Fruit fly (Drosophila melanogaster) whole organism, embryonic: Measurements from ENCODE around the gene Vps29.

Experiments used
- Abd-B ChIP-seq: fragments of 200-800 bp; sonication (Bioruptor generic); optimal IDR thresholded peaks from 2 replicates; lab custom pipeline; 2018; ENCODE audit warnings: missing biosample characterization, mild to moderate bottlenecking, missing genetic modification characterization, moderate library complexity
- Adf1 ChIP-seq: fragments of 200-800 bp; sonication (Bioruptor generic); IDR thresholded peaks from 2 replicates; pipeline ENCODE4 v1.3.6; 2022; ENCODE audit warnings: missing biosample characterization, missing genetic modification characterization
- Awh ChIP-seq: fragments of 200-800 bp; sonication (Bioruptor generic); IDR thresholded peaks from 2 replicates; pipeline ENCODE4, ENCODE4 v1.3.6; 2022; ENCODE audit warnings: missing biosample characterization, missing genetic modification characterization
- B-H1 ChIP-seq: fragments of 200-800 bp; sonication (Bioruptor generic); IDR thresholded peaks from 3 replicates; pipeline ENCODE4 v1.3.6; 2022; ENCODE audit warnings: missing biosample characterization, missing genetic modification characterization
- BEAF-32 ChIP-seq: fragments of 200-800 bp; sonication (Bioruptor generic); optimal IDR thresholded peaks from 3 replicates; lab custom pipeline; 2017; ENCODE audit warnings: missing biosample characterization, missing genetic modification characterization, mild to moderate bottlenecking, moderate library complexity, missing genetic modification reagents
- Bgb ChIP-seq: fragments of 200-800 bp; sonication (Bioruptor generic); IDR thresholded peaks from 2 replicates; pipeline ENCODE4 v1.3.6; 2022; ENCODE audit warnings: missing biosample characterization, missing genetic modification characterization; ENCODE audit not compliant: partially characterized antibody
- CG10209 ChIP-seq: fragments of 200-800 bp; sonication (Bioruptor generic); optimal IDR thresholded peaks from 3 replicates; lab custom pipeline; 2017; ENCODE audit warnings: missing biosample characterization, mild to moderate bottlenecking, missing genetic modification characterization, missing genetic modification reagents
- CG10654 ChIP-seq: fragments of 200-800 bp; sonication (Bioruptor generic); optimal IDR thresholded peaks from 2 replicates; lab custom pipeline; 2016; ENCODE audit warnings: missing biosample characterization, missing genetic modification characterization
- CG10979 ChIP-seq: fragments of 200-800 bp; sonication (Bioruptor generic); optimal IDR thresholded peaks from 2 replicates; lab custom pipeline; 2018; ENCODE audit warnings: missing biosample characterization, mild to moderate bottlenecking, missing genetic modification characterization, moderate library complexity
- CG13894 ChIP-seq: fragments of 200-800 bp; sonication (Bioruptor generic); optimal IDR thresholded peaks from 3 replicates; lab custom pipeline; 2018; ENCODE audit warnings: missing biosample characterization, mild to moderate bottlenecking, missing genetic modification characterization, moderate library complexity
- CG15269 ChIP-seq: fragments of 200-800 bp; sonication (Bioruptor generic); optimal IDR thresholded peaks from 2 replicates; lab custom pipeline; 2018; ENCODE audit warnings: missing biosample characterization, mild to moderate bottlenecking, missing genetic modification characterization, moderate library complexity
- CG16815 ChIP-seq: fragments of 200-800 bp; sonication (Bioruptor generic); optimal IDR thresholded peaks from 3 replicates; lab custom pipeline; 2017; ENCODE audit warnings: missing biosample characterization, mild to moderate bottlenecking, missing genetic modification characterization
- CG18262 ChIP-seq: fragments of 200-800 bp; optimal IDR thresholded peaks from 3 replicates; lab custom pipeline; 2019; ENCODE audit warnings: missing biosample characterization, mild to moderate bottlenecking, missing genetic modification characterization, moderate library complexity
- CG18619 ChIP-seq: fragments of 200-800 bp; sonication (Bioruptor generic); optimal IDR thresholded peaks from 3 replicates; lab custom pipeline; 2017; ENCODE audit warnings: missing biosample characterization, mild to moderate bottlenecking, missing genetic modification characterization
- CG33213 ChIP-seq: fragments of 200-800 bp; sonication (Bioruptor generic); optimal IDR thresholded peaks from 3 replicates; lab custom pipeline; 2016; ENCODE audit warnings: missing biosample characterization, missing genetic modification characterization
- CG33557 ChIP-seq: fragments of 200-800 bp; sonication (Bioruptor generic); optimal IDR thresholded peaks from 2 replicates; lab custom pipeline; 2019; ENCODE audit warnings: missing biosample characterization, mild to moderate bottlenecking, missing genetic modification characterization, moderate library complexity
- CG4328 ChIP-seq: fragments of 200-800 bp; sonication (Bioruptor generic); optimal IDR thresholded peaks from 3 replicates; lab custom pipeline; 2017; ENCODE audit warnings: missing biosample characterization, missing genetic modification reagents, missing genetic modification characterization
- CG6175 ChIP-seq: fragments of 200-800 bp; sonication (Bioruptor generic); IDR thresholded peaks from 3 replicates; pipeline ENCODE4 v1.3.6; 2022; ENCODE audit warnings: missing biosample characterization, missing genetic modification characterization
- CG7357 ChIP-seq: fragments of 200-800 bp; sonication (Bioruptor generic); IDR thresholded peaks from 3 replicates; pipeline ENCODE4 v1.3.6; 2022; ENCODE audit warnings: missing biosample characterization, missing genetic modification characterization
- CG8290 ChIP-seq, 3 experiments: fragments of 200-800 bp; sonication (Bioruptor generic); optimal IDR thresholded peaks; 2 replicates each; lab custom pipeline; 2016 to 2019; ENCODE audit warnings: missing biosample characterization in 3 of 3, missing genetic modification characterization in 3 of 3, mild to moderate bottlenecking in 2 of 3, moderate library complexity in 1 of 3
- CG9609 ChIP-seq: fragments of 200-800 bp; sonication (Bioruptor generic); optimal IDR thresholded peaks from 3 replicates; lab custom pipeline; 2016; ENCODE audit warnings: missing biosample characterization, missing genetic modification characterization
- CG9797 ChIP-seq: fragments of 200-800 bp; sonication (Bioruptor generic); optimal IDR thresholded peaks from 3 replicates; lab custom pipeline; 2018; ENCODE audit warnings: missing biosample characterization, mild to moderate bottlenecking, missing genetic modification characterization
- Camta ChIP-seq: fragments of 200-800 bp; sonication (Bioruptor generic); optimal IDR thresholded peaks from 2 replicates; lab custom pipeline; 2016; ENCODE audit warnings: missing biosample characterization, missing genetic modification characterization
- Dref ChIP-seq: fragments of 200-800 bp; sonication (Bioruptor generic); IDR thresholded peaks from 2 replicates; pipeline ENCODE4 v1.3.6; 2022; ENCODE audit warnings: missing biosample characterization, missing genetic modification characterization
- E2f1 ChIP-seq: fragments of 200-800 bp; sonication (Bioruptor generic); IDR thresholded peaks from 2 replicates; pipeline ENCODE4 v1.3.6; 2022; ENCODE audit warnings: missing biosample characterization, missing genetic modification characterization
- Gug ChIP-seq: fragments of 200-800 bp; sonication (Bioruptor generic); IDR thresholded peaks from 4 replicates; pipeline ENCODE4 v1.3.6; 2022; ENCODE audit warnings: missing biosample characterization, missing genetic modification characterization
- HLH54F ChIP-seq: fragments of 200-800 bp; sonication (Bioruptor generic); optimal IDR thresholded peaks from 3 replicates; lab custom pipeline; 2016; ENCODE audit warnings: missing biosample characterization, missing genetic modification characterization
- Hr3 ChIP-seq: fragments of 200-800 bp; sonication (Bioruptor generic); optimal IDR thresholded peaks from 3 replicates; lab custom pipeline; 2016; ENCODE audit warnings: missing biosample characterization, missing genetic modification characterization
- Oli ChIP-seq: fragments of 200-800 bp; sonication (Bioruptor generic); optimal IDR thresholded peaks from 2 replicates; lab custom pipeline; 2018; ENCODE audit warnings: missing biosample characterization, mild to moderate bottlenecking, missing genetic modification characterization, moderate library complexity
- aop ChIP-seq: fragments of 200-800 bp; sonication (Bioruptor generic); IDR thresholded peaks from 2 replicates; pipeline ENCODE4 v1.3.6; 2022; ENCODE audit warnings: missing biosample characterization, missing genetic modification characterization
- bcd ChIP-seq: fragments of 200-800 bp; sonication (Bioruptor generic); optimal IDR thresholded peaks from 2 replicates; lab custom pipeline; 2017; ENCODE audit warnings: missing biosample characterization, mild to moderate bottlenecking, missing genetic modification characterization
- br ChIP-seq: fragments of >200 bp; optimal IDR thresholded peaks from 2 replicates; lab custom pipeline; 2017
- cg ChIP-seq: fragments of 200-800 bp; sonication (Bioruptor generic); optimal IDR thresholded peaks from 3 replicates; lab custom pipeline; 2019; ENCODE audit warnings: missing biosample characterization, mild to moderate bottlenecking, missing genetic modification characterization, moderate library complexity
- dpn ChIP-seq, 2 experiments: fragments of 200-800 bp; sonication (Bioruptor generic); optimal IDR thresholded peaks; 3 replicates each; lab custom pipeline; 2016; ENCODE audit warnings: missing biosample characterization in 2 of 2, missing genetic modification characterization in 2 of 2
- emc ChIP-seq: fragments of 200-800 bp; sonication (Bioruptor generic); optimal IDR thresholded peaks from 2 replicates; lab custom pipeline; 2016; ENCODE audit warnings: missing biosample characterization, missing genetic modification characterization
- hb ChIP-seq: fragments of 200-800 bp; sonication (Bioruptor generic); IDR thresholded peaks from 3 replicates; pipeline ENCODE4 v1.3.6; 2022; ENCODE audit warnings: missing biosample characterization, missing genetic modification characterization; ENCODE audit not compliant: partially characterized antibody
- hth ChIP-seq: fragments of >200 bp; optimal IDR thresholded peaks from 2 replicates; lab custom pipeline; 2017; ENCODE audit warnings: inconsistent platforms
- inv ChIP-seq: fragments of 200-800 bp; sonication (Bioruptor generic); IDR thresholded peaks from 2 replicates; pipeline ENCODE4 v1.3.6; 2022; ENCODE audit warnings: missing biosample characterization, missing genetic modification characterization; ENCODE audit not compliant: partially characterized antibody
- ken ChIP-seq: fragments of 200-800 bp; sonication (Bioruptor generic); IDR thresholded peaks from 3 replicates; pipeline ENCODE4 v1.3.6; 2022; ENCODE audit warnings: missing biosample characterization, missing genetic modification characterization
- nerfin-1 ChIP-seq: fragments of 200-800 bp; sonication (Bioruptor generic); optimal IDR thresholded peaks from 3 replicates; lab custom pipeline; 2019; ENCODE audit warnings: missing biosample characterization, mild to moderate bottlenecking, missing genetic modification characterization, moderate library complexity
- oc ChIP-seq: fragments of 200-800 bp; sonication (Bioruptor generic); optimal IDR thresholded peaks from 2 replicates; lab custom pipeline; 2018; ENCODE audit warnings: missing biosample characterization, mild to moderate bottlenecking, missing genetic modification characterization, moderate library complexity
- odd ChIP-seq: fragments of 200-800 bp; sonication (Bioruptor generic); optimal IDR thresholded peaks from 2 replicates; lab custom pipeline; 2017; ENCODE audit warnings: missing biosample characterization, mild to moderate bottlenecking, missing genetic modification characterization
- pfk ChIP-seq: fragments of 200-800 bp; sonication (Bioruptor generic); optimal IDR thresholded peaks from 2 replicates; lab custom pipeline; 2018; ENCODE audit warnings: missing biosample characterization, mild to moderate bottlenecking, missing genetic modification characterization, moderate library complexity
- sens ChIP-seq: fragments of 200-800 bp; sonication (Bioruptor generic); peaks from one replicate; lab custom pipeline; 2016; ENCODE audit warnings: missing biosample characterization, missing genetic modification characterization
- tin ChIP-seq: fragments of 200-800 bp; sonication (Bioruptor generic); optimal IDR thresholded peaks from 3 replicates; lab custom pipeline; 2016; ENCODE audit warnings: missing biosample characterization, missing genetic modification characterization
- tup ChIP-seq: fragments of 200-800 bp; sonication (Bioruptor generic); optimal IDR thresholded peaks from 2 replicates; lab custom pipeline; 2016; ENCODE audit warnings: missing biosample characterization, mild to moderate bottlenecking, missing genetic modification characterization, moderate library complexity
- usp ChIP-seq: fragments of >200 bp; optimal IDR thresholded peaks from 2 replicates; lab custom pipeline; 2017; ENCODE audit warnings: missing biosample characterization, missing genetic modification characterization
- zen ChIP-seq: fragments of 200-800 bp; sonication (Bioruptor generic); optimal IDR thresholded peaks from 3 replicates; lab custom pipeline; 2018; ENCODE audit warnings: missing biosample characterization, mild to moderate bottlenecking, missing genetic modification characterization, moderate library complexity

Vps29 gene

DNA sequence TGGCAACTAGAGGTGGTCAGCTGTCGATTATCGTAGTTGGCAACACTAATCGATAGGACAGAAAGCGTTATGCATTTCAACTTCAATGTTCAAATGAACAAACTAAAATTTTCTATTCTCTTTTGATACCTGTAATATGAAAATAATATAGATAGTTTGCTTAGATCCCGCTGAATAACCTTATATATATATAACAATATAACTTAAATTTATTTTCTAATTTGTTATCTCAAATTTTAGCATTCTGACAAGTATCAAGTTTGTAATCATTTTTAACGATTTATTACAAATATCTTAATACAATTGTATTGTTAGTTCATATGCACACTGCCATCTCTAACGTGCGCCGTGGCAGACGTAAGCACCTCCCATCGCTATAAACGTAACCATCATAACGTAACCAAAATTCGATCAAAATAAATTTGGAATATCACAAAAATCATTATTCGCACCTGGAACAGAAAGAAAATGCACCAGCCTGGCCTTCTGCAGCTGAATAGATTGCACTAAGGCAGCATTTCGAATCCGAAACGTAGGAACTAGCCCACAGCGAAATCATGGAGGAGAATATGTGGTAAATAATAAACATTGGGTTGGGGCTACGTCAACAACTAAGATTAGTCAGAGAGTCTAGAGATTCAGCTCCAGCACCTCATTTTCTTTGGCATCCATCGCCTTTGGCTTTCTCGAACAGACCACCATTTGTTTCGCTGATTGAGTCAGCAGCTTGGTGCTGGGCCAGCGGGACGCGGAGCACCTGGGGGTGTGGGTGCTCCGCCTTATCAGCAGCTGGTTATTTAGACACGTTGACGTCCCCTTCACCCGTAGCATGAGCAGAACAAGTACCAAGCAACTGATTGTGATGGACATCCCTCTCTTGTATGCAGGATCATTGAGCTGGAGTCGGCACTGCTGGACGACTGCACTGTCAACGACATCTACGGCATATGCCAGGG, 21.4 kb upstream of the Vps29 start, which contains the start of the genes Pino and TBC1D23 (continued):
- TF ChIP-seq nerfin-1 (tag; lab: Kevin White, UChicago) (peak; percentile 46), tin (GFP tag; lab: Kevin White, UChicago) (peak; percentile 69), oc (no peak), odd (GFP tag; lab: Kevin White, UChicago) (peak; percentile 24), Hr3 (peak; percentile 82), hb (GFP tag; lab: Robert Waterston, UW) (0 out of 3 replicates have a peak, but pooled peaks have one; percentile 45), aop (GFP tag; lab: Robert Waterston, UW) (no peak), cg (GFP tag; lab: Kevin White, UChicago) (no peak), CG10979 (tag; lab: Kevin White, UChicago) (peak; percentile 54), CG15269 (peak; percentile 79), Dref (GFP tag; lab: Robert Waterston, UW) (peak; percentile 68), CG8290 (GFP tag; optimal IDR thresholded peaks at IDR 0.05; lab: Kevin White, UChicago) (no peak), CG8290 (tag; optimal IDR thresholded peaks at IDR 0.05; lab: Kevin White, UChicago) (peak in 1 of 2 experiments; percentile 58), CG13894 (tag; lab: Kevin White, UChicago) (peak; percentile 37), br (lab: Kevin White, UChicago) (no peak), E2f1 (GFP tag; lab: Robert Waterston, UW) (peak; percentile 66), CG10209 (GFP tag; lab: Kevin White, UChicago) (peak; percentile 48), B-H1 (GFP tag; lab: Robert Waterston, UW) (peak; percentile 42; the same call in 2 of the 3 replicates), sens (peak; percentile 86), bcd (GFP tag; lab: Kevin White, UChicago) (peak; percentile 72), CG10654 (GFP tag; lab: Kevin White, UChicago) (peak; percentile 68), CG18619 (GFP tag; lab: Kevin White, UChicago) (peak; percentile 63), emc (peak; percentile 2), zen (peak; percentile 61), CG18262 (tag; lab: Kevin White, UChicago) (peak; percentile 74), tup (GFP tag; lab: Kevin White, UChicago) (no peak), CG4328 (GFP tag; lab: Kevin White, UChicago) (peak; percentile 37), Oli (tag; lab: Kevin White, UChicago) (peak; percentile 33), Awh (GFP tag; lab: Robert Waterston, UW) (peak; percentile 55; the same call in 1 of the 2 replicates), usp (GFP tag; lab: Kevin White, UChicago) (no peak), CG9609 (GFP tag; lab: Kevin White, UChicago) (peak; percentile 16), Camta (GFP tag; lab: Kevin White, UChicago) (peak; percentile 26), Bgb (GFP tag; lab: Robert Waterston, UW) (peak; percentile 46), CG16815 (GFP tag; lab: Kevin White, UChicago) (peak; percentile 56), Adf1 (GFP tag; lab: Robert Waterston, UW) (peak; percentile 17; the same call in 1 of the 2 replicates), ken (peak; percentile 72; the same call in 1 of the 3 replicates), inv (GFP tag; lab: Robert Waterston, UW) (peak; percentile 53), CG33213 (GFP tag; lab: Kevin White, UChicago) (peak; percentile 14), dpn (GFP tag; optimal IDR thresholded peaks at IDR 0.05; lab: Kevin White, UChicago) (peak; percentile 43 to 79), CG6175 (GFP tag; lab: Robert Waterston, UW) (no peak), HLH54F (peak; percentile 26), BEAF-32 (peak; percentile 82), Gug (GFP tag; lab: Robert Waterston, UW) (peak; percentile 73; the same call in 3 of the 4 replicates), CG33557 (GFP tag; lab: Kevin White, UChicago) (peak; percentile 57), CG9797 (GFP tag; lab: Kevin White, UChicago) (peak; percentile 1), pfk (GFP tag; lab: Kevin White, UChicago) (no peak), Abd-B (GFP tag; lab: Kevin White, UChicago) (peak; percentile 74), CG7357 (GFP tag; lab: Robert Waterston, UW) (0 out of 3 replicates have a peak, but pooled peaks have one; percentile 15), hth (lab: Kevin White, UChicago) (no peak)
